Worm (Caenorhabditis elegans): Measurements from ENCODE around the gene mam-7.

Gene mam-7

DNA sequence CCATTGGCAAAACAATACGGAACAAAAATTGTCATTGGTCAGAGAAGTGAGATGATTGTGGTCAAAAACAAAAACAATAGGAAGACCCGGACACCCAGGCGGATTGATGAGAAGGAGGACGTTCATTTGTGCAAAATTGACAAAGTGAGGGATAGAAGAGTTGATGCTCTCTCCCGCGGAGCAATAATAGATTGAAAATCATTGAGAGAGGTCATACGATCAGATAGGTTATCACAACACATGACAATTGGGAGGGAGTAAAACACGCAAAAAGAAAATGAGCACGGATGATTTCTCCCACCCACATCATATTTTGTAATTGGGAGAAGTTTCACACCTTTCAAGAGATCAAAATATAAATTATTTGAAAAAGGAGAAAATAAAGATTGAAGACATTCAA is 7.3 kb upstream of the mam-7 start:
- TF ChIP-seq pqm-1 (tag; optimal IDR thresholded peaks at IDR 0.05), result no peak
- no peak for TF ChIP-seq isw-1 (GFP tag; IDR thresholded peaks at IDR 0.05)
- no peak for TF ChIP-seq mdl-1 (tag; optimal IDR thresholded peaks at IDR 0.05)
- no peak for TF ChIP-seq nhr-90 (tag; optimal IDR thresholded peaks at IDR 0.05; ENCODE audit: poor library complexity)
- TF ChIP-seq egl-13 (tag; optimal IDR thresholded peaks at IDR 0.05), result no peak
- no peak for TF ChIP-seq efl-3 (GFP tag; optimal IDR thresholded peaks at IDR 0.05)
- no peak for TF ChIP-seq xbp-1 (tag; optimal IDR thresholded peaks at IDR 0.05)
- TF ChIP-seq C34B4.2 (tag; optimal IDR thresholded peaks at IDR 0.05), result no peak
- TF ChIP-seq lin-14 (GFP tag; optimal IDR thresholded peaks at IDR 0.05), result peak; percentile 59
- no peak for TF ChIP-seq sup-37 (GFP tag; optimal IDR thresholded peaks at IDR 0.05)
- no peak for TF ChIP-seq tlp-1 (tag; optimal IDR thresholded peaks at IDR 0.05)
- TF ChIP-seq fos-1 (tag; optimal IDR thresholded peaks at IDR 0.05), result no peak
- no peak for TF ChIP-seq ceh-63 (GFP tag; optimal IDR thresholded peaks at IDR 0.05)
- no peak for TF ChIP-seq F16B12.6 (tag; optimal IDR thresholded peaks at IDR 0.05)
- TF ChIP-seq ama-1 (optimal IDR thresholded peaks at IDR 0.05), result no peak
- no peak for TF ChIP-seq mep-1 (tag; optimal IDR thresholded peaks at IDR 0.05)
- peak; percentile 47 for TF ChIP-seq rnt-1 (tag; optimal IDR thresholded peaks at IDR 0.05)

DNA sequence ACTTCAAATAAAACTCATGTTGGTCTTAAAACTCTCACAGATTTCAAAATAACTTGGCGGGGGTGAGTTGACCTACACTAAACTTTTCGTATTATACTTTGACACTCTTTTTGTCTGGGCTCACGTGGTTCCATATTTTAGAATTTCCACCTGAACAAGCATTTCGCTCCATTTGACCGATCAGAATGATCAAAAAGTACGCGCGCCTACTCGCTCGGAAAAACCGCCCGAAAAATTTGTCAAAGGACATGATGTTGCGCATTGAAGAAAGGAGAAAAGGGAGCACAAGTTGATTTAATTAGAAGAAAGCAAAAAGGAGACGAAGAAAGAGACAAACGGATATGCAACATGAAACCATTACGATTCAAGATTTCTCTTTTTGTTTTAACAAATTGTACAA is 6.6 kb upstream of the mam-7 start:
- TF ChIP-seq dpl-1 (GFP tag; optimal IDR thresholded peaks at IDR 0.05) (no peak), elt-2 (tag; optimal IDR thresholded peaks at IDR 0.05) (no peak), unc-130 (tag; optimal IDR thresholded peaks at IDR 0.05) (no peak), ceh-82 (tag; optimal IDR thresholded peaks at IDR 0.05) (no peak), hpl-2 (GFP tag; optimal IDR thresholded peaks at IDR 0.05) (no peak), nhr-76 (tag; optimal IDR thresholded peaks at IDR 0.05) (no peak), ets-5 (GFP tag; IDR thresholded peaks at IDR 0.05) (no peak), fkh-8 (tag; optimal IDR thresholded peaks at IDR 0.05) (peak; percentile 41), unc-86 (tag; optimal IDR thresholded peaks at IDR 0.05) (no peak), ceh-63 (GFP tag; optimal IDR thresholded peaks at IDR 0.05) (no peak), fkh-10 (GFP tag; optimal IDR thresholded peaks at IDR 0.05) (peak; percentile 24), xbp-1 (tag; optimal IDR thresholded peaks at IDR 0.05) (no peak), lin-14 (GFP tag; optimal IDR thresholded peaks at IDR 0.05) (peak; percentile 57), nhr-84 (tag; optimal IDR thresholded peaks at IDR 0.05) (no peak), mep-1 (tag; optimal IDR thresholded peaks at IDR 0.05) (no peak)

ce11 chrIII:9891324-9891723 is 1.6 kb upstream of the mam-7 start, which contains the start of gene alg-4:
alg-4 (minus strand) TSS chrIII:9891424.
- no peak for TF ChIP-seq dpl-1 (GFP tag; optimal IDR thresholded peaks at IDR 0.05)

ce11 chrIII:9899720-9900119 is 6.8 kb downstream of the mam-7 start:
- TF ChIP-seq C04F5.9 (tag; optimal IDR thresholded peaks at IDR 0.05) (no peak), efl-1 (optimal IDR thresholded peaks at IDR 0.05) (no peak), efl-1 (GFP tag; optimal IDR thresholded peaks at IDR 0.05 in 1 of 2) (peak in 1 of 2 experiments; percentile 82), egl-27 (tag; optimal IDR thresholded peaks at IDR 0.05) (no peak), egl-13 (tag; optimal IDR thresholded peaks at IDR 0.05) (no peak), nhr-90 (tag; optimal IDR thresholded peaks at IDR 0.05; ENCODE audit: poor library complexity) (no peak), mep-1 (tag; optimal IDR thresholded peaks at IDR 0.05) (no peak)

- TF ChIP-seq lin-14 (GFP tag; optimal IDR thresholded peaks at IDR 0.05), result peak; percentile 21
- no peak for TF ChIP-seq ceh-63 (GFP tag; optimal IDR thresholded peaks at IDR 0.05)
- TF ChIP-seq ztf-11 (tag; optimal IDR thresholded peaks at IDR 0.05), result no peak
- TF ChIP-seq aha-1 (tag; optimal IDR thresholded peaks at IDR 0.05), result no peak
- TF ChIP-seq ceh-8 (GFP tag; optimal IDR thresholded peaks at IDR 0.05), result no peak
- peak; percentile 18 for TF ChIP-seq nhr-85 (tag)
- no peak for TF ChIP-seq nhr-19 (GFP tag; conservative IDR thresholded peaks at IDR 0.05)
- peak; percentile 52 for TF ChIP-seq elt-2 (tag; optimal IDR thresholded peaks at IDR 0.05)
Measured at ce11 chrIII:9903694-9904292, 10.8 kb downstream of the mam-7 start.
